Worm (Caenorhabditis elegans) whole organism, young adult: Measurements from ENCODE around the gene hpo-15.

ENCODE experiments used
- ama-1 ChIP-seq, 3 experiments: fragments of 150-350 bp in 1 of 3; sonication (generic microtip) in 2 of 3; optimal IDR thresholded peaks; 2 replicates each; lab custom pipeline; 2014 to 2018; ENCODE audit warnings: missing biosample characterization in 2 of 3, missing genetic modification characterization in 2 of 3, missing genetic modification reagents in 2 of 3
- bed-1 ChIP-seq: fragments of 200-800 bp; sonication (Bioruptor generic); IDR thresholded peaks from 2 replicates; pipeline ENCODE4 v1.3.6; 2022; ENCODE audit warnings: missing genetic modification reagents, missing genetic modification characterization, missing compliant biosample characterization
- hsf-1 ChIP-seq: fragments of 200-800 bp; sonication (Bioruptor generic); IDR thresholded peaks from 2 replicates; pipeline ENCODE4 v1.3.6; 2022; ENCODE audit warnings: missing genetic modification reagents, missing genetic modification characterization, missing compliant biosample characterization
- nfya-1 ChIP-seq: sonication (generic microtip); optimal IDR thresholded peaks from 2 replicates; lab custom pipeline; 2017; ENCODE audit warnings: antibody characterized with exemption, missing compliant biosample characterization, missing genetic modification characterization, borderline replicate concordance; ENCODE audit not compliant: insufficient read depth
- nhr-80 ChIP-seq: sonication (generic microtip); optimal IDR thresholded peaks from 2 replicates; lab custom pipeline; 2016; ENCODE audit warnings: missing genetic modification characterization, missing compliant biosample characterization
- nhr-90 ChIP-seq: sonication (generic microtip); optimal IDR thresholded peaks from 2 replicates; lab custom pipeline; 2016; ENCODE audit warnings: missing genotype, mild to moderate bottlenecking, missing genetic modification characterization, missing compliant biosample characterization
- pha-4 ChIP-seq: fragments of 150-350 bp; sonication (generic microtip); optimal IDR thresholded peaks from 2 replicates; lab custom pipeline; 2014; ENCODE audit warnings: missing biosample characterization, missing genetic modification reagents, missing genetic modification characterization
- snpc-3.4 ChIP-seq: sonication (generic microtip); optimal IDR thresholded peaks from 2 replicates; lab custom pipeline; 2017; ENCODE audit warnings: missing genetic modification characterization, mild to moderate bottlenecking, missing compliant biosample characterization, antibody characterized with exemption, moderate library complexity, missing genotype, missing genetic modification reagents
- unc-62 ChIP-seq: fragments of 150-350 bp; optimal IDR thresholded peaks from 2 replicates; lab custom pipeline; 2014; ENCODE audit warnings: missing biosample characterization, missing genetic modification reagents, missing genetic modification characterization

ce11 chrV:5511720-5512119, 1.9 kb downstream of the hpo-15 start:
- TF ChIP-seq snpc-3.4 (tag; lab: Kevin White, UChicago): no peak
- no peak for TF ChIP-seq pha-4 (tag; lab: Kevin White, UChicago)
- no peak for TF ChIP-seq hsf-1 (GFP tag; lab: Robert Waterston, UW)
- TF ChIP-seq ama-1 (optimal IDR thresholded peaks at IDR 0.05; lab: Kevin White, UChicago): no peak
- no peak for TF ChIP-seq ama-1 (GFP tag; optimal IDR thresholded peaks at IDR 0.05; lab: Kevin White, UChicago)
- TF ChIP-seq nhr-80 (tag; lab: Kevin White, UChicago): peak; percentile 8
- TF ChIP-seq nhr-90: no peak
- no peak for TF ChIP-seq nfya-1 (tag; lab: Kevin White, UChicago)
- no peak for TF ChIP-seq bed-1 (GFP tag; lab: Robert Waterston, UW)
- TF ChIP-seq unc-62 (GFP tag; lab: Kevin White, UChicago): no peak
